Worm (Caenorhabditis elegans) whole organism, midembryonic: ENCODE results near the gene C43D7.8.

Experiments
- cog-1 ChIP-seq: sonication (generic microtip); optimal IDR thresholded peaks from 2 replicates; lab custom pipeline; 2016; ENCODE audit warnings: missing genetic modification characterization, missing compliant biosample characterization
- flt-1 ChIP-seq: fragments of 200-800 bp; sonication (Bioruptor generic); IDR thresholded peaks from 2 replicates; pipeline ENCODE4 v1.3.6; 2022; ENCODE audit warnings: missing genetic modification characterization, missing compliant biosample characterization
- klf-2 ChIP-seq: fragments of 200-800 bp; sonication (Bioruptor generic); conservative IDR thresholded peaks from 2 replicates; pipeline ENCODE4 v1.3.6; 2022; ENCODE audit warnings: missing genetic modification reagents, missing genetic modification characterization, missing compliant biosample characterization

- TF ChIP-seq klf-2 (GFP tag; lab: Robert Waterston, UW), result no peak
- TF ChIP-seq flt-1 (GFP tag; lab: Robert Waterston, UW), result no peak
- no peak for TF ChIP-seq cog-1 (tag; lab: Kevin White, UChicago)
These were observed 14.6 kb downstream of the C43D7.8 start, which contains the start of gene F55C9.6 for ce11 chrV:19296723-19297122.
